Fruit fly (Drosophila melanogaster) whole organism, embryonic: ENCODE measurements around the gene Sec61alpha.

Source experiments
- CG10274 ChIP-seq: fragments of 200-800 bp; sonication (Bioruptor generic); optimal IDR thresholded peaks from 3 replicates; lab custom pipeline; 2017; ENCODE audit warnings: missing biosample characterization, mild to moderate bottlenecking, missing genetic modification characterization
- CG10979 ChIP-seq: fragments of 200-800 bp; sonication (Bioruptor generic); optimal IDR thresholded peaks from 2 replicates; lab custom pipeline; 2018; ENCODE audit warnings: missing biosample characterization, mild to moderate bottlenecking, missing genetic modification characterization, moderate library complexity
- CG12071 ChIP-seq: fragments of 200-800 bp; sonication (Bioruptor generic); optimal IDR thresholded peaks from 3 replicates; lab custom pipeline; 2018; ENCODE audit warnings: missing biosample characterization, mild to moderate bottlenecking, missing genetic modification characterization
- CG12155 ChIP-seq: fragments of 200-800 bp; sonication (Bioruptor generic); optimal IDR thresholded peaks from 3 replicates; lab custom pipeline; 2016; ENCODE audit warnings: missing biosample characterization, missing genetic modification characterization
- CG12236 ChIP-seq: fragments of 200-800 bp; sonication (Bioruptor generic); optimal IDR thresholded peaks from 2 replicates; lab custom pipeline; 2016; ENCODE audit warnings: missing biosample characterization, missing genetic modification characterization
- CG13894 ChIP-seq: fragments of 200-800 bp; sonication (Bioruptor generic); optimal IDR thresholded peaks from 3 replicates; lab custom pipeline; 2018; ENCODE audit warnings: missing biosample characterization, mild to moderate bottlenecking, missing genetic modification characterization, moderate library complexity
- CG14965 ChIP-seq: fragments of 200-800 bp; sonication (Bioruptor generic); optimal IDR thresholded peaks from 2 replicates; lab custom pipeline; 2016; ENCODE audit warnings: missing biosample characterization, missing genetic modification characterization, borderline replicate concordance
- CG15011 ChIP-seq: fragments of 200-800 bp; sonication (Bioruptor generic); optimal IDR thresholded peaks from 3 replicates; lab custom pipeline; 2018; ENCODE audit warnings: missing biosample characterization, mild to moderate bottlenecking, missing genetic modification characterization
- CG17912 ChIP-seq: fragments of 200-800 bp; sonication (Bioruptor generic); optimal IDR thresholded peaks from 2 replicates; lab custom pipeline; 2018; ENCODE audit warnings: missing biosample characterization, mild to moderate bottlenecking, missing genetic modification characterization
- CG18619 ChIP-seq: fragments of 200-800 bp; sonication (Bioruptor generic); optimal IDR thresholded peaks from 3 replicates; lab custom pipeline; 2017; ENCODE audit warnings: missing biosample characterization, mild to moderate bottlenecking, missing genetic modification characterization
- CG2116 ChIP-seq: fragments of 200-800 bp; sonication (Bioruptor generic); optimal IDR thresholded peaks from 3 replicates; lab custom pipeline; 2018; ENCODE audit warnings: missing biosample characterization, mild to moderate bottlenecking, missing genetic modification characterization
- CG31388 ChIP-seq: fragments of 200-800 bp; sonication (Bioruptor generic); optimal IDR thresholded peaks from 2 replicates; lab custom pipeline; 2016; ENCODE audit warnings: missing biosample characterization, missing genetic modification characterization
- CG3281 ChIP-seq: fragments of 200-800 bp; sonication (Bioruptor generic); optimal IDR thresholded peaks from 3 replicates; lab custom pipeline; 2017; ENCODE audit warnings: missing biosample characterization, mild to moderate bottlenecking, missing genetic modification characterization
- CG43689 ChIP-seq: fragments of 200-800 bp; sonication (Bioruptor generic); IDR thresholded peaks from 2 replicates; pipeline ENCODE4 v1.3.6; 2022; ENCODE audit warnings: missing biosample characterization, missing genetic modification characterization
- CG7271 ChIP-seq: fragments of 200-800 bp; sonication (Bioruptor generic); optimal IDR thresholded peaks from 2 replicates; lab custom pipeline; 2018; ENCODE audit warnings: missing biosample characterization, mild to moderate bottlenecking, missing genetic modification characterization, moderate library complexity
- CG8388 ChIP-seq: fragments of 200-800 bp; sonication (Bioruptor generic); optimal IDR thresholded peaks from 2 replicates; lab custom pipeline; 2019; ENCODE audit warnings: missing biosample characterization, mild to moderate bottlenecking, missing genetic modification characterization, moderate library complexity
- CG8924 ChIP-seq: fragments of 200-800 bp; optimal IDR thresholded peaks from 3 replicates; lab custom pipeline; 2019; ENCODE audit warnings: missing biosample characterization, mild to moderate bottlenecking, missing genetic modification characterization, moderate library complexity
- CG9876 ChIP-seq: fragments of 200-800 bp; sonication (Bioruptor generic); optimal IDR thresholded peaks from 2 replicates; lab custom pipeline; 2016; ENCODE audit warnings: missing biosample characterization, missing genetic modification characterization
- Eip74EF ChIP-seq, 2 experiments: fragments of 200-800 bp in 1 of 2; fragments of >200 bp in 1 of 2; sonication (Bioruptor generic) in 1 of 2; optimal IDR thresholded peaks; 2 replicates each; lab custom pipeline; 2017 to 2019; ENCODE audit warnings: missing biosample characterization in 2 of 2, missing genetic modification characterization in 2 of 2, mild to moderate bottlenecking in 1 of 2, moderate library complexity in 1 of 2
- HLHmδ ChIP-seq: fragments of 200-800 bp; sonication (Bioruptor generic); optimal IDR thresholded peaks from 2 replicates; lab custom pipeline; 2018; ENCODE audit warnings: missing biosample characterization, mild to moderate bottlenecking, missing genetic modification characterization, moderate library complexity
- Mrtf ChIP-seq: fragments of 200-800 bp; sonication (Bioruptor generic); IDR thresholded peaks from 3 replicates; pipeline ENCODE4 v1.3.6; 2022; ENCODE audit warnings: missing biosample characterization, missing genetic modification characterization
- Myb ChIP-seq: fragments of 200-800 bp; sonication (Bioruptor generic); optimal IDR thresholded peaks from 2 replicates; lab custom pipeline; 2016; ENCODE audit warnings: missing biosample characterization, missing genetic modification characterization
- NFAT ChIP-seq: fragments of 200-800 bp; sonication (Bioruptor generic); IDR thresholded peaks from 2 replicates; pipeline ENCODE4 v1.3.6; 2022; ENCODE audit warnings: missing biosample characterization, missing genetic modification characterization
- Oaz ChIP-seq: fragments of 200-800 bp; sonication (Bioruptor generic); IDR thresholded peaks from 2 replicates; pipeline ENCODE4 v1.3.6; 2022; ENCODE audit warnings: missing biosample characterization, missing genetic modification characterization
- PHDP ChIP-seq: fragments of 200-800 bp; sonication (Bioruptor generic); optimal IDR thresholded peaks from 3 replicates; lab custom pipeline; 2018; ENCODE audit warnings: missing biosample characterization, mild to moderate bottlenecking, missing genetic modification characterization, moderate library complexity
- Poxn ChIP-seq: fragments of 200-800 bp; sonication (Bioruptor generic); IDR thresholded peaks from 2 replicates; pipeline ENCODE4 v1.3.6; 2022; ENCODE audit warnings: missing biosample characterization, missing genetic modification characterization
- Ptx1 ChIP-seq: fragments of 200-800 bp; sonication (Bioruptor generic); IDR thresholded peaks from 2 replicates; pipeline ENCODE4 v1.3.6; 2022; ENCODE audit warnings: missing biosample characterization, missing genetic modification characterization
- Ravus ChIP-seq: fragments of 200-800 bp; sonication (Bioruptor generic); IDR thresholded peaks from 2 replicates; pipeline ENCODE4 v1.3.6; 2022; ENCODE audit warnings: missing biosample characterization, missing genetic modification characterization
- Scr ChIP-seq: fragments of 200-800 bp; sonication (Bioruptor generic); IDR thresholded peaks from 2 replicates; pipeline ENCODE4 v1.3.6; 2022; ENCODE audit warnings: missing biosample characterization, missing genetic modification characterization; ENCODE audit not compliant: partially characterized antibody
- Sox102F ChIP-seq: fragments of 200-800 bp; sonication (Bioruptor generic); optimal IDR thresholded peaks from 2 replicates; lab custom pipeline; 2018; ENCODE audit warnings: missing biosample characterization, mild to moderate bottlenecking, missing genetic modification characterization, moderate library complexity
- Ssrp ChIP-seq: fragments of 200-800 bp; sonication (Bioruptor generic); optimal IDR thresholded peaks from 2 replicates; lab custom pipeline; 2018; ENCODE audit warnings: missing biosample characterization, mild to moderate bottlenecking, missing genetic modification characterization, moderate library complexity
- Stat92E ChIP-seq, 3 experiments: fragments of >200 bp in 2 of 3; fragments of 200-800 bp in 1 of 3; sonication (Bioruptor generic) in 1 of 3; optimal IDR thresholded peaks; 2 replicates each; lab custom pipeline; 2017 to 2019; ENCODE audit warnings: missing biosample characterization in 3 of 3, missing genetic modification characterization in 3 of 3, mild to moderate bottlenecking in 1 of 3, moderate library complexity in 1 of 3
- bab2 ChIP-seq: fragments of 200-800 bp; sonication (Bioruptor generic); optimal IDR thresholded peaks from 2 replicates; lab custom pipeline; 2016; ENCODE audit warnings: missing biosample characterization, missing genetic modification characterization
- cad ChIP-seq: fragments of >200 bp; optimal IDR thresholded peaks from 2 replicates; lab custom pipeline; 2017; ENCODE audit warnings: missing biosample characterization, missing genetic modification characterization
- dysf ChIP-seq: fragments of 200-800 bp; sonication (Bioruptor generic); IDR thresholded peaks from 3 replicates; pipeline ENCODE4 v1.3.6; 2022; ENCODE audit warnings: missing biosample characterization, missing genetic modification characterization
- esg ChIP-seq: fragments of 200-800 bp; sonication (Bioruptor generic); conservative IDR thresholded peaks from 2 replicates; pipeline ENCODE4 v1.3.6; 2022; ENCODE audit warnings: missing biosample characterization, missing genetic modification characterization
- fd102C ChIP-seq: fragments of 200-800 bp; sonication (Bioruptor generic); optimal IDR thresholded peaks from 2 replicates; lab custom pipeline; 2018; ENCODE audit warnings: missing biosample characterization, mild to moderate bottlenecking, missing genetic modification characterization, moderate library complexity
- fd3F ChIP-seq: fragments of 200-800 bp; sonication (Bioruptor generic); optimal IDR thresholded peaks from 2 replicates; lab custom pipeline; 2018; ENCODE audit warnings: missing biosample characterization, mild to moderate bottlenecking, missing genetic modification characterization, moderate library complexity
- fu2 ChIP-seq: fragments of 200-800 bp; sonication (Bioruptor generic); optimal IDR thresholded peaks from 2 replicates; lab custom pipeline; 2016; ENCODE audit warnings: missing biosample characterization, missing genetic modification characterization
- gsb ChIP-seq: fragments of 200-800 bp; sonication (Bioruptor generic); IDR thresholded peaks from 2 replicates; pipeline ENCODE4 v1.3.6; 2022; ENCODE audit warnings: missing biosample characterization, missing genetic modification characterization
- insv ChIP-seq, 2 experiments: fragments of 200-800 bp; sonication (Bioruptor generic); optimal IDR thresholded peaks; 3 replicates each; lab custom pipeline; 2016 to 2018; ENCODE audit warnings: missing biosample characterization in 2 of 2, missing genetic modification characterization in 2 of 2
- knrl ChIP-seq: fragments of 200-800 bp; sonication (Bioruptor generic); IDR thresholded peaks from 3 replicates; pipeline ENCODE4 v1.3.6; 2022; ENCODE audit warnings: missing biosample characterization, missing genetic modification characterization; ENCODE audit not compliant: partially characterized antibody
- pan ChIP-seq, 4 experiments: fragments of >200 bp in 3 of 4; fragments of 200-800 bp in 1 of 4; sonication (Bioruptor generic) in 1 of 4; optimal IDR thresholded peaks in 3 of 4; IDR thresholded peaks in 1 of 4; 2 replicates each; pipeline versions ENCODE4 v1.3.6 to Lab custom; 2017 to 2022; ENCODE audit warnings: missing biosample characterization in 2 of 4, missing genetic modification characterization in 2 of 4, mixed read lengths in 1 of 4
- psq ChIP-seq: fragments of 200-800 bp; sonication (Bioruptor generic); optimal IDR thresholded peaks from 2 replicates; lab custom pipeline; 2017; ENCODE audit warnings: missing biosample characterization, missing genetic modification characterization
- pzg ChIP-seq: fragments of 200-800 bp; sonication (Bioruptor generic); optimal IDR thresholded peaks from 3 replicates; lab custom pipeline; 2018; ENCODE audit warnings: missing biosample characterization, mild to moderate bottlenecking, missing genetic modification characterization, moderate library complexity
- shn ChIP-seq: fragments of 200-800 bp; sonication (Bioruptor generic); optimal IDR thresholded peaks from 3 replicates; lab custom pipeline; 2016; ENCODE audit warnings: missing biosample characterization, missing genetic modification characterization
- sima ChIP-seq: fragments of 200-800 bp; sonication (Bioruptor generic); optimal IDR thresholded peaks from 2 replicates; lab custom pipeline; 2016; ENCODE audit warnings: missing biosample characterization, missing genetic modification characterization
- sisA ChIP-seq: fragments of 200-800 bp; sonication (Bioruptor generic); IDR thresholded peaks from 2 replicates; pipeline ENCODE4 v1.3.6; 2022; ENCODE audit warnings: missing biosample characterization, missing genetic modification characterization
- stwl ChIP-seq: fragments of 200-800 bp; sonication (Bioruptor generic); optimal IDR thresholded peaks from 3 replicates; lab custom pipeline; 2018; ENCODE audit warnings: missing biosample characterization, mild to moderate bottlenecking, missing genetic modification characterization, moderate library complexity
- zf30C ChIP-seq: fragments of 200-800 bp; sonication (Bioruptor generic); optimal IDR thresholded peaks from 3 replicates; lab custom pipeline; 2018; ENCODE audit warnings: missing biosample characterization, mild to moderate bottlenecking, missing genetic modification characterization

The Sec61alpha gene

dm6 chr2L:6498448-6498847, 18.1 kb upstream of the Sec61alpha start, which contains the start of gene CG31637 (continued):
- TF ChIP-seq cad (GFP tag; lab: Kevin White, UChicago) (no peak), dysf (GFP tag; lab: Robert Waterston, UW) (no peak), CG3281 (GFP tag; lab: Kevin White, UChicago) (no peak), Ssrp (no peak), Myb (GFP tag; lab: Kevin White, UChicago) (peak; percentile 68), insv (GFP tag; optimal IDR thresholded peaks at IDR 0.05; lab: Kevin White, UChicago) (no peak), bab2 (no peak), CG8924 (tag; lab: Kevin White, UChicago) (peak; percentile 43), stwl (tag; lab: Kevin White, UChicago) (peak; percentile 57), Eip74EF (GFP tag; optimal IDR thresholded peaks at IDR 0.05; lab: Kevin White, UChicago) (peak in 1 of 2 experiments; percentile 66), CG17912 (GFP tag; lab: Kevin White, UChicago) (peak; percentile 4), CG2116 (GFP tag; lab: Kevin White, UChicago) (peak; percentile 18), fu2 (GFP tag; lab: Kevin White, UChicago) (no peak), sisA (no peak), CG13894 (tag; lab: Kevin White, UChicago) (peak; percentile 33), Mrtf (GFP tag; lab: Robert Waterston, UW) (no peak), Scr (peak; percentile 15; the same call in 1 of the 2 replicates), CG12071 (GFP tag; lab: Kevin White, UChicago) (peak; percentile 37), esg (no peak), CG15011 (no peak), sima (no peak), fd102C (no peak), gsb (GFP tag; lab: Robert Waterston, UW) (no peak), psq (no peak), shn (GFP tag; lab: Kevin White, UChicago) (no peak), CG10979 (tag; lab: Kevin White, UChicago) (no peak), Sox102F (no peak), CG10274 (GFP tag; lab: Kevin White, UChicago) (no peak), CG14965 (GFP tag; lab: Kevin White, UChicago) (no peak), CG7271 (tag; lab: Kevin White, UChicago) (no peak), Ptx1 (no peak), CG12155 (GFP tag; lab: Kevin White, UChicago) (peak; percentile 26), Stat92E (GFP tag; optimal IDR thresholded peaks at IDR 0.05; lab: Kevin White, UChicago) (no peak), CG9876 (no peak), CG18619 (GFP tag; lab: Kevin White, UChicago) (no peak), zf30C (GFP tag; lab: Kevin White, UChicago) (peak; percentile 42), PHDP (peak; percentile 9), CG12236 (GFP tag; lab: Kevin White, UChicago) (no peak), CG8388 (GFP tag; lab: Kevin White, UChicago) (no peak), pan (optimal IDR thresholded peaks at IDR 0.05; lab: Kevin White, UChicago) (no peak), pan (GFP tag; optimal IDR thresholded peaks at IDR 0.05 in 1 of 2, IDR thresholded peaks at IDR 0.05 in 1 of 2) (no peak), knrl (GFP tag; lab: Robert Waterston, UW) (peak; percentile 42; the same call in 2 of the 3 replicates), CG43689 (GFP tag; lab: Robert Waterston, UW) (no peak), Ravus (GFP tag; lab: Robert Waterston, UW) (no peak), CG31388 (GFP tag; lab: Kevin White, UChicago) (no peak), fd3F (GFP tag; lab: Kevin White, UChicago) (no peak), Poxn (GFP tag; lab: Robert Waterston, UW) (no peak), pzg (GFP tag; lab: Kevin White, UChicago) (peak; percentile 94), HLHmδ (peak; percentile 39), NFAT (peak; percentile 27; the same call in 1 of the 2 replicates), Oaz (GFP tag; lab: Robert Waterston, UW) (no peak)
